Worm (Caenorhabditis elegans) whole organism, L2 larva: ENCODE measurements around the gene cst-2.

ENCODE experiments used
- C34F6.9 ChIP-seq: fragments of 150-350 bp; optimal IDR thresholded peaks from 2 replicates; lab custom pipeline; 2014; ENCODE audit warnings: missing biosample characterization, missing genetic modification characterization
- R02D3.7 ChIP-seq: fragments of 150-350 bp; optimal IDR thresholded peaks from 2 replicates; lab custom pipeline; 2014; ENCODE audit warnings: missing biosample characterization, missing genetic modification characterization
- Y55F3AM.14 ChIP-seq: fragments of 200-800 bp; sonication (Bioruptor generic); optimal IDR thresholded peaks from 2 replicates; lab custom pipeline; 2018; ENCODE audit warnings: mild to moderate bottlenecking, missing genetic modification characterization, missing compliant biosample characterization
- ZK546.5 ChIP-seq: sonication (generic microtip); optimal IDR thresholded peaks from 2 replicates; lab custom pipeline; 2017; ENCODE audit warnings: missing biosample characterization, missing genetic modification characterization
- aly-2 ChIP-seq: fragments of 150-350 bp; optimal IDR thresholded peaks from 2 replicates; lab custom pipeline; 2014; ENCODE audit warnings: missing biosample characterization, missing genetic modification characterization
- ama-1 ChIP-seq: fragments of 150-350 bp; optimal IDR thresholded peaks from 2 replicates; lab custom pipeline; 2018; ENCODE audit warnings: inconsistent platforms
- blmp-1 ChIP-seq: sonication (generic microtip); optimal IDR thresholded peaks from 2 replicates; lab custom pipeline; 2017; ENCODE audit warnings: missing genetic modification characterization, mild to moderate bottlenecking, missing compliant biosample characterization, antibody characterized with exemption, moderate library complexity; ENCODE audit not compliant: insufficient read depth
- ceh-16 ChIP-seq: fragments of 150-350 bp; optimal IDR thresholded peaks from 2 replicates; lab custom pipeline; 2014; ENCODE audit warnings: missing biosample characterization, missing genetic modification characterization
- crh-2 ChIP-seq: sonication (generic microtip); optimal IDR thresholded peaks from 2 replicates; lab custom pipeline; 2017; ENCODE audit warnings: missing biosample characterization, missing genetic modification characterization
- dmd-4 ChIP-seq: sonication (generic microtip); optimal IDR thresholded peaks from 2 replicates; lab custom pipeline; 2017; ENCODE audit warnings: missing biosample characterization, missing genetic modification characterization
- egl-27 ChIP-seq: sonication (generic microtip); optimal IDR thresholded peaks from 3 replicates; lab custom pipeline; 2017; ENCODE audit warnings: missing biosample characterization, missing genetic modification reagents, missing genetic modification characterization
- elt-1 ChIP-seq: fragments of 150-350 bp; optimal IDR thresholded peaks from 2 replicates; lab custom pipeline; 2014; ENCODE audit warnings: missing biosample characterization, missing genetic modification characterization
- fos-1 ChIP-seq: fragments of 150-350 bp; optimal IDR thresholded peaks from 2 replicates; lab custom pipeline; 2014; ENCODE audit warnings: missing biosample characterization, missing genetic modification characterization
- gmeb-1 ChIP-seq: fragments of 150-350 bp; optimal IDR thresholded peaks from 2 replicates; lab custom pipeline; 2014; ENCODE audit warnings: missing biosample characterization, missing genetic modification characterization
- mdl-1 ChIP-seq, 2 experiments: fragments of 150-350 bp in 1 of 2; sonication (generic microtip) in 1 of 2; optimal IDR thresholded peaks; 2 replicates each; lab custom pipeline; 2017; ENCODE audit warnings: missing biosample characterization in 2 of 2, missing genetic modification characterization in 2 of 2
- nhr-10 ChIP-seq: sonication (generic microtip); optimal IDR thresholded peaks from 2 replicates; lab custom pipeline; 2017; ENCODE audit warnings: missing biosample characterization, missing genetic modification characterization
- nhr-11 ChIP-seq: fragments of 150-350 bp; optimal IDR thresholded peaks from 2 replicates; lab custom pipeline; 2014; ENCODE audit warnings: missing biosample characterization, missing genetic modification characterization
- nhr-129 ChIP-seq: fragments of 150-350 bp; optimal IDR thresholded peaks from 2 replicates; lab custom pipeline; 2014; ENCODE audit warnings: missing biosample characterization, missing genetic modification characterization
- nhr-23 ChIP-seq: fragments of 150-350 bp; optimal IDR thresholded peaks from 2 replicates; lab custom pipeline; 2014; ENCODE audit warnings: missing biosample characterization, missing genetic modification reagents, missing genetic modification characterization
- nhr-237 ChIP-seq: fragments of 150-350 bp; optimal IDR thresholded peaks from 2 replicates; lab custom pipeline; 2014; ENCODE audit warnings: missing biosample characterization, missing genetic modification characterization
- nhr-25 ChIP-seq: fragments of 150-350 bp; sonication (generic microtip); optimal IDR thresholded peaks from 3 replicates; lab custom pipeline; 2014; ENCODE audit warnings: missing biosample characterization, missing genetic modification characterization
- nhr-6 ChIP-seq: fragments of 150-350 bp; optimal IDR thresholded peaks from 2 replicates; lab custom pipeline; 2014; ENCODE audit warnings: missing biosample characterization, missing genetic modification characterization
- sem-4 ChIP-seq: fragments of 150-350 bp; optimal IDR thresholded peaks from 2 replicates; lab custom pipeline; 2014; ENCODE audit warnings: missing biosample characterization, missing genetic modification reagents, missing genetic modification characterization
- sma-3 ChIP-seq: sonication (generic microtip); optimal IDR thresholded peaks from 2 replicates; lab custom pipeline; 2016; ENCODE audit warnings: missing genetic modification reagents, missing genetic modification characterization, missing compliant biosample characterization
- sma-9 ChIP-seq, 2 experiments: fragments of 150-350 bp in 1 of 2; sonication (generic microtip) in 1 of 2; optimal IDR thresholded peaks; 2 replicates each; lab custom pipeline; 2014 to 2016; ENCODE audit warnings: missing genetic modification characterization in 2 of 2, mild to moderate bottlenecking in 1 of 2, missing biosample characterization in 1 of 2, missing compliant biosample characterization in 1 of 2, missing genetic modification reagents in 1 of 2, moderate library complexity in 1 of 2
- unc-55 ChIP-seq: fragments of 150-350 bp; sonication (generic microtip); optimal IDR thresholded peaks from 3 replicates; lab custom pipeline; 2014; ENCODE audit warnings: missing biosample characterization, missing genetic modification reagents, missing genetic modification characterization
- zag-1 ChIP-seq: fragments of 150-350 bp; optimal IDR thresholded peaks from 2 replicates; lab custom pipeline; 2014; ENCODE audit warnings: missing biosample characterization, missing genetic modification characterization
- ztf-4 ChIP-seq: fragments of 150-350 bp; optimal IDR thresholded peaks from 2 replicates; lab custom pipeline; 2014; ENCODE audit warnings: missing biosample characterization, missing genetic modification characterization

The cst-2 gene

ce11 chrX:4289805-4290204 is 46.0 kb downstream of the cst-2 start:
- TF ChIP-seq fos-1 (tag; lab: Kevin White, UChicago) (no peak), C34F6.9 (tag; lab: Kevin White, UChicago) (no peak), mdl-1 (tag; optimal IDR thresholded peaks at IDR 0.05; lab: Kevin White, UChicago) (no peak), egl-27 (tag; lab: Kevin White, UChicago) (no peak), ama-1 (lab: Kevin White, UChicago) (no peak), R02D3.7 (tag; lab: Kevin White, UChicago) (no peak), sem-4 (tag; lab: Kevin White, UChicago) (no peak), nhr-25 (tag; lab: Kevin White, UChicago) (no peak), crh-2 (tag; lab: Kevin White, UChicago) (no peak), nhr-11 (tag; lab: Kevin White, UChicago) (no peak), Y55F3AM.14 (no peak), ceh-16 (tag; lab: Kevin White, UChicago) (no peak), ZK546.5 (no peak), elt-1 (tag; lab: Kevin White, UChicago) (no peak), ztf-4 (tag; lab: Kevin White, UChicago) (no peak), unc-55 (GFP tag; lab: Kevin White, UChicago) (no peak)

ce11 chrX:4285669-4286174 is 50.1 kb downstream of the cst-2 start, which contains the start of gene cka-2:
Gene cka-2 (plus strand): TSS chrX:4286124.
- TF ChIP-seq C34F6.9 (tag; lab: Kevin White, UChicago) (peak; percentile 15), unc-55 (GFP tag; lab: Kevin White, UChicago) (peak; percentile 8), nhr-237 (tag; lab: Kevin White, UChicago) (no peak)

- peak; percentile 32 for TF ChIP-seq sma-9 (GFP tag; optimal IDR thresholded peaks at IDR 0.05; lab: Kevin White, UChicago)
- no peak for TF ChIP-seq sma-9 (tag; optimal IDR thresholded peaks at IDR 0.05; lab: Kevin White, UChicago)
- TF ChIP-seq dmd-4 = no peak
- no peak for TF ChIP-seq gmeb-1 (tag; lab: Kevin White, UChicago)
- no peak for TF ChIP-seq blmp-1
- TF ChIP-seq sem-4 (tag; lab: Kevin White, UChicago) = no peak
- TF ChIP-seq nhr-10 = no peak
- TF ChIP-seq zag-1 (tag; lab: Kevin White, UChicago) = no peak
- no peak for TF ChIP-seq aly-2
- TF ChIP-seq fos-1 (tag; lab: Kevin White, UChicago) = peak; percentile 68
- peak; percentile 9 for TF ChIP-seq crh-2 (tag; lab: Kevin White, UChicago)
- no peak for TF ChIP-seq elt-1 (tag; lab: Kevin White, UChicago)
- TF ChIP-seq nhr-23 (tag; lab: Kevin White, UChicago) = no peak
- TF ChIP-seq, all 48 proteins: peak for 3
Observed at ce11 chrX:4284470-4284869, 51.4 kb downstream of the cst-2 start.

ce11 chrX:4283989-4284388 is 51.9 kb downstream of the cst-2 start, which contains the start of gene ets-10:
Gene ets-10 (plus strand): TSS chrX:4284189.
- TF ChIP-seq sma-3 (GFP tag; lab: Kevin White, UChicago) = no peak
- TF ChIP-seq unc-55 (GFP tag; lab: Kevin White, UChicago) = no peak
- no peak for TF ChIP-seq crh-2 (tag; lab: Kevin White, UChicago)
- no peak for TF ChIP-seq nhr-6 (tag; lab: Kevin White, UChicago)
- no peak for TF ChIP-seq nhr-129 (tag; lab: Kevin White, UChicago)
- no peak for TF ChIP-seq sem-4 (tag; lab: Kevin White, UChicago)
